Fruit fly (Drosophila melanogaster): Measurements from ENCODE around the gene CG4995.

Gene CG4995

DNA sequence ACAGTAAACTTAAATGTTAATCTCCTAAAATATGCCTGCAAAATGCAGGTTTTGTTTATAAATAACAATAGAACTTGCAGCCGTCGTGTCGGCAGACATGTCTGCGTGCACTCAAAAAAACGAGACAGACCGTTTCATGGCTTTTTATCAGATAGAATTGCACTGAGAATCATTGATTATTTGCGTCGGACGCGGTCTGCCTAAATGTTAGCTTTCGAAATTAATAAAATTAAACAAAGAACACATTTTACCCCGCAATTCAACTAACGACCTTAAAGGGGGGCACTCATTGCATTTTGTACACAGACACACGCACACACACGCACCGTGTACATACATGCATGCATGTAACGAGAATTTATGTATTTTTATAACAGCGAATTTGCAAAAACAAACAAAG is 45.4 kb upstream of the CG4995 start (continued):
- TF ChIP-seq CG14441 (GFP tag; IDR thresholded peaks at IDR 0.05) (peak; percentile 41; the same call in 1 of the 2 replicates), CG33213 (GFP tag; optimal IDR thresholded peaks at IDR 0.05) (peak; percentile 46), Deaf1 (tag; optimal IDR thresholded peaks at IDR 0.05) (no peak), phol (tag; optimal IDR thresholded peaks at IDR 0.05) (peak; percentile 28), CG1602 (GFP tag; optimal IDR thresholded peaks at IDR 0.05) (no peak), CG10267 (tag; optimal IDR thresholded peaks at IDR 0.05) (no peak), wdn (GFP tag; IDR thresholded peaks at IDR 0.05) (no peak), Side (GFP tag; optimal IDR thresholded peaks at IDR 0.05) (peak; percentile 39), HmgZ (tag; optimal IDR thresholded peaks at IDR 0.05) (no peak), eyg (GFP tag; optimal IDR thresholded peaks at IDR 0.05) (no peak), CG9817 (tag; optimal IDR thresholded peaks at IDR 0.05) (no peak), lab (GFP tag; optimal IDR thresholded peaks at IDR 0.05) (no peak), pfk (GFP tag; optimal IDR thresholded peaks at IDR 0.05) (no peak), crp (GFP tag; optimal IDR thresholded peaks at IDR 0.05) (no peak), CG13296 (GFP tag; optimal IDR thresholded peaks at IDR 0.05) (no peak), Eip74EF (GFP tag; optimal IDR thresholded peaks at IDR 0.05) (no peak), CG10543 (GFP tag; optimal IDR thresholded peaks at IDR 0.05) (no peak), Dp (GFP tag; optimal IDR thresholded peaks at IDR 0.05) (no peak), unpg (GFP tag; optimal IDR thresholded peaks at IDR 0.05) (no peak), CG4854 (GFP tag; optimal IDR thresholded peaks at IDR 0.05) (no peak), dan (GFP tag; IDR thresholded peaks at IDR 0.05) (no peak), CG6175 (GFP tag; IDR thresholded peaks at IDR 0.05) (no peak), CG3726 (GFP tag; IDR thresholded peaks at IDR 0.05) (no peak), NC2β (GFP tag; optimal IDR thresholded peaks at IDR 0.05) (peak; percentile 50), bbx (GFP tag; IDR thresholded peaks at IDR 0.05; ENCODE audit: partially characterized antibody) (no peak), H2.0 (GFP tag; IDR thresholded peaks at IDR 0.05) (peak; percentile 23; the same call in 1 of the 2 replicates), bigmax (GFP tag; optimal IDR thresholded peaks at IDR 0.05) (no peak), sens (GFP tag) (peak; percentile 93), en (GFP tag; optimal IDR thresholded peaks at IDR 0.05) (peak; percentile 1), CG13775 (GFP tag; optimal IDR thresholded peaks at IDR 0.05) (peak; percentile 31), trh (GFP tag; optimal IDR thresholded peaks at IDR 0.05) (no peak), Sox102F (GFP tag; optimal IDR thresholded peaks at IDR 0.05) (no peak), ci (GFP tag; IDR thresholded peaks at IDR 0.05) (no peak; the same call in 2 of the 3 replicates), disco-r (GFP tag; optimal IDR thresholded peaks at IDR 0.05) (no peak), danr (GFP tag; IDR thresholded peaks at IDR 0.05) (no peak), CG4707 (GFP tag; optimal IDR thresholded peaks at IDR 0.05) (no peak), CG11085 (GFP tag; IDR thresholded peaks at IDR 0.05) (no peak), grau (tag; optimal IDR thresholded peaks at IDR 0.05) (no peak), CG11723 (GFP tag; optimal IDR thresholded peaks at IDR 0.05) (no peak), Hmx (GFP tag; optimal IDR thresholded peaks at IDR 0.05) (no peak), Dip3 (GFP tag; optimal IDR thresholded peaks at IDR 0.05) (no peak), Dll (GFP tag; IDR thresholded peaks at IDR 0.05; ENCODE audit: partially characterized antibody) (no peak), H15 (GFP tag; IDR thresholded peaks at IDR 0.05) (no peak), Myb (GFP tag; optimal IDR thresholded peaks at IDR 0.05) (no peak), zfh2 (GFP tag; optimal IDR thresholded peaks at IDR 0.05) (no peak), CG34224 (GFP tag; IDR thresholded peaks at IDR 0.05; ENCODE audit: partially characterized antibody) (no peak), CG17328 (GFP tag; IDR thresholded peaks at IDR 0.05) (peak; percentile 59), CG16779 (GFP tag; IDR thresholded peaks at IDR 0.05) (no peak), NC2α (GFP tag; optimal IDR thresholded peaks at IDR 0.05) (no peak), sug (tag; optimal IDR thresholded peaks at IDR 0.05) (no peak), knrl (GFP tag; IDR thresholded peaks at IDR 0.05; ENCODE audit: partially characterized antibody) (no peak), jigr1 (GFP tag; IDR thresholded peaks at IDR 0.05) (no peak)
